Worm (Caenorhabditis elegans): ENCODE measurements around the gene C41H7.2.

ce11 chrII:3066401-3066800 lies 51.8 kb downstream of the C41H7.2 start:
- TF ChIP-seq nhr-11 (tag; optimal IDR thresholded peaks at IDR 0.05) (no peak), skn-1 (tag; optimal IDR thresholded peaks at IDR 0.05) (no peak), sdz-12 (GFP tag; optimal IDR thresholded peaks at IDR 0.05) (no peak), zfp-3 (GFP tag; conservative IDR thresholded peaks at IDR 0.05) (no peak), F49E8.2 (tag; optimal IDR thresholded peaks at IDR 0.05; ENCODE audit: borderline replicate concordance) (no peak), Y5F2A.4 (GFP tag; optimal IDR thresholded peaks at IDR 0.05) (no peak), nhr-25 (tag; optimal IDR thresholded peaks at IDR 0.05; ENCODE audit: borderline replicate concordance, insufficient read depth) (no peak), ama-1 (optimal IDR thresholded peaks at IDR 0.05) (no peak), ZK546.5 (tag; optimal IDR thresholded peaks at IDR 0.05) (no peak), aha-1 (tag) (no peak), egl-43 (GFP tag; IDR thresholded peaks at IDR 0.05) (no peak), fkh-10 (GFP tag; optimal IDR thresholded peaks at IDR 0.05) (no peak), aly-2 (tag; optimal IDR thresholded peaks at IDR 0.05) (no peak)

Measured in whole organism, L4 larva.